Fruit fly (Drosophila melanogaster) whole organism, prepupa: Measurements from ENCODE around the gene CG33511.

Experiments
- Blimp-1 ChIP-seq: fragments of 200-800 bp; sonication (Bioruptor generic); optimal IDR thresholded peaks from 3 replicates; lab custom pipeline; 2017; ENCODE audit warnings: missing biosample characterization, missing genetic modification characterization, mild to moderate bottlenecking, moderate library complexity, missing genetic modification reagents
- CG16779 ChIP-seq: fragments of 200-800 bp; sonication (Bioruptor generic); optimal IDR thresholded peaks from 3 replicates; lab custom pipeline; 2017; ENCODE audit warnings: missing biosample characterization, mild to moderate bottlenecking, missing genetic modification characterization
- CG31627 ChIP-seq: fragments of 200-800 bp; sonication (Bioruptor generic); optimal IDR thresholded peaks from 3 replicates; lab custom pipeline; 2016; ENCODE audit warnings: missing biosample characterization, missing genetic modification characterization
- CG34406 ChIP-seq: fragments of 200-800 bp; sonication (Bioruptor generic); optimal IDR thresholded peaks from 3 replicates; lab custom pipeline; 2016; ENCODE audit warnings: missing biosample characterization, missing genetic modification characterization
- CG6792 ChIP-seq: fragments of 200-800 bp; sonication (Bioruptor generic); optimal IDR thresholded peaks from 3 replicates; lab custom pipeline; 2016; ENCODE audit warnings: missing biosample characterization, missing genetic modification characterization
- Gug ChIP-seq: fragments of 200-800 bp; sonication (Bioruptor generic); IDR thresholded peaks from 2 replicates; pipeline ENCODE4 v1.3.6; 2022; ENCODE audit warnings: missing biosample characterization, missing genetic modification characterization
- Hr39 ChIP-seq: fragments of 200-800 bp; sonication (Bioruptor generic); optimal IDR thresholded peaks from 2 replicates; lab custom pipeline; 2016; ENCODE audit warnings: missing biosample characterization, missing genetic modification characterization
- Sox15 ChIP-seq: fragments of 200-800 bp; sonication (Bioruptor generic); optimal IDR thresholded peaks from 3 replicates; lab custom pipeline; 2016; ENCODE audit warnings: missing biosample characterization, missing genetic modification characterization
- acj6 ChIP-seq: fragments of 200-800 bp; sonication (Bioruptor generic); optimal IDR thresholded peaks from 3 replicates; lab custom pipeline; 2016; ENCODE audit warnings: missing biosample characterization, missing genetic modification characterization
- dac ChIP-seq: fragments of 200-800 bp; sonication (Bioruptor generic); optimal IDR thresholded peaks from 2 replicates; lab custom pipeline; 2017; ENCODE audit warnings: missing biosample characterization, mild to moderate bottlenecking, missing genetic modification characterization
- net ChIP-seq: fragments of 200-800 bp; sonication (Bioruptor generic); optimal IDR thresholded peaks from 3 replicates; lab custom pipeline; 2016; ENCODE audit warnings: missing biosample characterization, missing genetic modification characterization
- spab ChIP-seq: fragments of 200-800 bp; sonication (Bioruptor generic); optimal IDR thresholded peaks from 2 replicates; lab custom pipeline; 2017; ENCODE audit warnings: missing biosample characterization, mild to moderate bottlenecking, missing genetic modification characterization, missing genetic modification reagents

dm6 chr2L:21077849-21078248 is 4.4 kb downstream of the CG33511 start:
- TF ChIP-seq CG34406 (no peak), CG6792 (GFP tag; lab: Kevin White, UChicago) (no peak), Blimp-1 (no peak), spab (no peak), Gug (GFP tag; lab: Robert Waterston, UW) (no peak), acj6 (GFP tag; lab: Kevin White, UChicago) (no peak), CG31627 (GFP tag; lab: Kevin White, UChicago) (no peak), CG16779 (tag; lab: Kevin White, UChicago) (no peak), dac (no peak), Hr39 (GFP tag; lab: Kevin White, UChicago) (no peak), net (no peak), Sox15 (GFP tag; lab: Kevin White, UChicago) (no peak)
